Worm (Caenorhabditis elegans): ENCODE measurements around the gene R08A2.9.

DNA sequence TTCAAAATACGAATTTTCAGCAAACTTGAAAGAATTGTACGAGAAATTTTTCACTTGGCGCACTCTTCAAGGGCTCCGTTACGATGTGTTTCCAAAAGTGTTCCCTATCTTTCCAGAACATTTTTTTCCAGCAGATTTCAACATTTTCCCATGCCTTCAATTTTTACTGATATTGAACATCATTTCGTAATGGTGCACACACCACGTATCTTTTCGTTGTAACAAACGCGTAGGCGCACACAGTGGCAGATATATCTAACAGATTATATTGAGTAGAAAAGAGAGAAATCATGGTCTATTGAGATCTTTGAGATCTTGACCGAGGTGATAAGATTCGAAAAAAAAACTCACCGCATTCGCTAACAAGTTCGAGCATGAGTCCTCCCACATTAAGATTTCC, 12.3 kb upstream of the R08A2.9 start:
- TF ChIP-seq skn-1 (tag; optimal IDR thresholded peaks at IDR 0.05) (no peak), swsn-7 (tag; optimal IDR thresholded peaks at IDR 0.05) (no peak), unc-98 (GFP tag; IDR thresholded peaks at IDR 0.05) (no peak), zag-1 (tag; optimal IDR thresholded peaks at IDR 0.05) (no peak), fkh-10 (GFP tag; optimal IDR thresholded peaks at IDR 0.05) (no peak), sptf-1 (tag; optimal IDR thresholded peaks at IDR 0.05) (no peak), snpc-4 (tag; optimal IDR thresholded peaks at IDR 0.05) (no peak), nhr-12 (tag; optimal IDR thresholded peaks at IDR 0.05) (no peak), alr-1 (tag; optimal IDR thresholded peaks at IDR 0.05; ENCODE audit: borderline replicate concordance) (no peak)

Measured in whole organism, L1 larva.